Worm (Caenorhabditis elegans) whole organism, L4 larva: ENCODE results near the gene F35A5.8.

Source experiments
- F26F4.8 ChIP-seq: fragments of 200-800 bp; sonication (Bioruptor generic); conservative IDR thresholded peaks from 2 replicates; pipeline ENCODE4 v1.3.6; 2022; ENCODE audit warnings: missing genetic modification characterization, missing compliant biosample characterization
- Y48G9A.11 ChIP-seq: fragments of 200-800 bp; sonication (Bioruptor generic); IDR thresholded peaks from 2 replicates; pipeline ENCODE4 v1.3.6; 2022; ENCODE audit warnings: missing genetic modification reagents, missing genetic modification characterization, missing compliant biosample characterization
- lin-1 ChIP-seq: fragments of 200-800 bp; sonication (Bioruptor generic); IDR thresholded peaks from 2 replicates; pipeline ENCODE4 v1.3.6; 2022; ENCODE audit warnings: missing genetic modification reagents, missing genetic modification characterization, missing compliant biosample characterization
- nhr-11 ChIP-seq: fragments of 150-350 bp; optimal IDR thresholded peaks from 2 replicates; lab custom pipeline; 2014; ENCODE audit warnings: missing biosample characterization, missing genetic modification characterization
- unc-62 ChIP-seq, 3 experiments: fragments of 150-350 bp in 1 of 3; sonication (generic microtip); optimal IDR thresholded peaks in 2 of 3; peaks in 1 of 3; 1 replicate in 1 of 3; 2 replicates in 2 of 3; lab custom pipeline; 2014 to 2017; ENCODE audit warnings: missing biosample characterization in 3 of 3, missing genetic modification characterization in 3 of 3, missing genetic modification reagents in 3 of 3, missing genotype in 1 of 3

- TF ChIP-seq nhr-11 (tag; lab: Kevin White, UChicago) (no peak), Y48G9A.11 (GFP tag; lab: Robert Waterston, UW) (no peak), unc-62 (GFP tag; optimal IDR thresholded peaks at IDR 0.05 in 1 of 2; lab: Kevin White, UChicago) (no peak), unc-62 (tag; optimal IDR thresholded peaks at IDR 0.05; lab: Kevin White, UChicago) (no peak), F26F4.8 (no peak), lin-1 (GFP tag; lab: Robert Waterston, UW) (no peak)
Observed at ce11 chrX:3807166-3807565, 3.9 kb upstream of the F35A5.8 start, which contains the start of gene F35A5.1.
